Worm (Caenorhabditis elegans): ENCODE results near the gene zgpa-1.

DNA sequence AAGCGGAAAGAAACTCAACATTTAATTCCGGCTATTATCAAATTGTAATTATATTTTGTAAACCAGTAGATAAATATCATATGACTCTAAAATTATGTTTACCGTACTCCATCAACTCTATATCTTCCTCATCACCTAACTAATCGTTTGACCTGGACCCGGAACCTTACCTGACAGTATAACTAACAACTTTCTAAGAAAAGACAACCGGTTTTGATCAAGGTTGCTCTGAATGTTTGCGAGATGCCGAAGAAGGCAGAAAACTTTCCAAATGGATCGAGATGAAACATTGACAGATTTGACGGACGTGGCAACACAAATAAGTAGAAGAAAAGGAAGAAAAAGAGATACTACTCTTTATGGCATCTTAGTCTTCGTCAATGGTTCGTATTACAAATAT, 12.0 kb upstream of the zgpa-1 start:
- no peak for TF ChIP-seq tab-1 (GFP tag; IDR thresholded peaks at IDR 0.05)
- no peak for TF ChIP-seq ztf-29 (GFP tag; IDR thresholded peaks at IDR 0.05)
- TF ChIP-seq flt-1 (GFP tag; IDR thresholded peaks at IDR 0.05) = no peak
- TF ChIP-seq ztf-23 (GFP tag; IDR thresholded peaks at IDR 0.05) = no peak
- TF ChIP-seq ref-1 (GFP tag; conservative IDR thresholded peaks at IDR 0.05) = no peak
- TF ChIP-seq T22C8.4 (GFP tag; IDR thresholded peaks at IDR 0.05) = no peak
- TF ChIP-seq cog-1 (tag; optimal IDR thresholded peaks at IDR 0.05) = no peak
